Worm (Caenorhabditis elegans) whole organism, young adult: ENCODE data around the gene vglu-2.

Source experiments
- F23B12.7 ChIP-seq: sonication (generic microtip); optimal IDR thresholded peaks from 2 replicates; lab custom pipeline; 2017; ENCODE audit warnings: missing genetic modification characterization, mild to moderate bottlenecking, missing compliant biosample characterization, antibody characterized with exemption, moderate library complexity; ENCODE audit not compliant: insufficient read depth
- F33H1.4 ChIP-seq: fragments of 200-800 bp; sonication (Bioruptor generic); IDR thresholded peaks from 2 replicates; pipeline ENCODE4 v1.3.6; 2022; ENCODE audit warnings: missing genetic modification reagents, missing genetic modification characterization, missing compliant biosample characterization
- K11D2.4 ChIP-seq: fragments of 200-800 bp; sonication (Bioruptor generic); IDR thresholded peaks from 2 replicates; pipeline ENCODE4 v1.3.6; 2022; ENCODE audit warnings: missing genetic modification reagents, missing genetic modification characterization, missing compliant biosample characterization
- T07F8.4 ChIP-seq: sonication (generic microtip); optimal IDR thresholded peaks from 2 replicates; lab custom pipeline; 2016; ENCODE audit warnings: mild to moderate bottlenecking, missing genetic modification characterization, moderate library complexity, missing compliant biosample characterization
- Y53G8AR.9 ChIP-seq: fragments of 200-800 bp; sonication (Bioruptor generic); conservative IDR thresholded peaks from 2 replicates; pipeline ENCODE4 v1.3.6; 2022; ENCODE audit warnings: missing genetic modification reagents, missing genetic modification characterization, missing compliant biosample characterization
- Y56A3A.18 ChIP-seq: fragments of 200-800 bp; sonication (Bioruptor generic); IDR thresholded peaks from 2 replicates; pipeline ENCODE4 v1.3.6; 2022; ENCODE audit warnings: missing genetic modification reagents, missing genetic modification characterization, missing compliant biosample characterization
- akir-1 ChIP-seq: fragments of 200-800 bp; sonication (Bioruptor generic); optimal IDR thresholded peaks from 2 replicates; lab custom pipeline; 2018; ENCODE audit warnings: mild to moderate bottlenecking, missing genetic modification characterization, moderate library complexity, missing compliant biosample characterization
- ama-1 ChIP-seq, 3 experiments: fragments of 150-350 bp in 1 of 3; sonication (generic microtip) in 2 of 3; optimal IDR thresholded peaks; 2 replicates each; lab custom pipeline; 2014 to 2018; ENCODE audit warnings: missing biosample characterization in 2 of 3, missing genetic modification characterization in 2 of 3, missing genetic modification reagents in 2 of 3
- dox-1 ChIP-seq: fragments of 200-800 bp; sonication (Bioruptor generic); IDR thresholded peaks from 2 replicates; pipeline ENCODE4 v1.3.6; 2022; ENCODE audit warnings: missing genetic modification reagents, missing genetic modification characterization, missing compliant biosample characterization
- dpff-1 ChIP-seq: sonication (generic microtip); optimal IDR thresholded peaks from 2 replicates; lab custom pipeline; 2017; ENCODE audit warnings: mild to moderate bottlenecking, missing genetic modification characterization, missing compliant biosample characterization
- dpl-1 ChIP-seq: fragments of 150-350 bp; optimal IDR thresholded peaks from 2 replicates; lab custom pipeline; 2014; ENCODE audit warnings: missing biosample characterization, missing genetic modification reagents, missing genetic modification characterization
- efl-1 ChIP-seq: fragments of 150-350 bp; optimal IDR thresholded peaks from 2 replicates; lab custom pipeline; 2014; ENCODE audit warnings: missing biosample characterization, missing genetic modification reagents, missing genetic modification characterization
- egrh-3 ChIP-seq: fragments of 200-800 bp; sonication (Bioruptor generic); IDR thresholded peaks from 2 replicates; pipeline ENCODE4 v1.3.6; 2022; ENCODE audit warnings: missing genetic modification reagents, missing genetic modification characterization, missing compliant biosample characterization
- gei-17 ChIP-seq: fragments of 200-800 bp; sonication (Bioruptor generic); optimal IDR thresholded peaks from 2 replicates; lab custom pipeline; 2018; ENCODE audit warnings: mild to moderate bottlenecking, missing genetic modification characterization, missing compliant biosample characterization
- hlh-12 ChIP-seq: sonication (generic microtip); optimal IDR thresholded peaks from 2 replicates; lab custom pipeline; 2016; ENCODE audit warnings: missing genetic modification characterization, missing compliant biosample characterization
- hlh-26 ChIP-seq: fragments of 200-800 bp; sonication (Bioruptor generic); conservative IDR thresholded peaks from 2 replicates; pipeline ENCODE4 v1.3.6; 2022; ENCODE audit warnings: missing genetic modification reagents, missing genetic modification characterization, missing compliant biosample characterization
- lin-26 ChIP-seq: fragments of 200-800 bp; sonication (Bioruptor generic); IDR thresholded peaks from 2 replicates; pipeline ENCODE4 v1.3.6; 2022; ENCODE audit warnings: missing genetic modification reagents, missing genetic modification characterization, missing compliant biosample characterization
- lin-35 ChIP-seq, 3 experiments: fragments of 150-350 bp in 2 of 3; sonication (generic microtip) in 1 of 3; optimal IDR thresholded peaks; 2 replicates each; lab custom pipeline; 2014 to 2018; ENCODE audit warnings: missing biosample characterization in 3 of 3, missing genetic modification characterization in 3 of 3, missing genetic modification reagents in 3 of 3
- lin-54 ChIP-seq: fragments of 200-800 bp; sonication (Bioruptor generic); optimal IDR thresholded peaks from 2 replicates; lab custom pipeline; 2018; ENCODE audit warnings: mild to moderate bottlenecking, missing genetic modification characterization, missing compliant biosample characterization
- madf-3 ChIP-seq: fragments of 200-800 bp; sonication (Bioruptor generic); IDR thresholded peaks from 2 replicates; pipeline ENCODE4 v1.3.6; 2022; ENCODE audit warnings: missing genetic modification reagents, missing genetic modification characterization, missing compliant biosample characterization
- mcd-1 ChIP-seq: fragments of 200-800 bp; sonication (Bioruptor generic); IDR thresholded peaks from 2 replicates; pipeline ENCODE4 v1.3.6; 2022; ENCODE audit warnings: missing genetic modification reagents, missing genetic modification characterization, missing compliant biosample characterization
- mel-28 ChIP-seq: sonication (generic microtip); optimal IDR thresholded peaks from 2 replicates; lab custom pipeline; 2016; ENCODE audit warnings: borderline replicate concordance, mild to moderate bottlenecking, missing genetic modification characterization, missing compliant biosample characterization
- nfya-1 ChIP-seq: sonication (generic microtip); optimal IDR thresholded peaks from 2 replicates; lab custom pipeline; 2017; ENCODE audit warnings: antibody characterized with exemption, missing compliant biosample characterization, missing genetic modification characterization, borderline replicate concordance; ENCODE audit not compliant: insufficient read depth
- nfya-2 ChIP-seq: fragments of 200-800 bp; sonication (Bioruptor generic); IDR thresholded peaks from 2 replicates; pipeline ENCODE4 v1.3.6; 2022; ENCODE audit warnings: missing genetic modification reagents, missing genetic modification characterization, missing compliant biosample characterization
- repo-1 ChIP-seq: sonication (generic microtip); optimal IDR thresholded peaks from 2 replicates; lab custom pipeline; 2017; ENCODE audit warnings: mild to moderate bottlenecking, missing genetic modification characterization, missing compliant biosample characterization
- sdz-38 ChIP-seq: sonication (generic microtip); optimal IDR thresholded peaks from 2 replicates; lab custom pipeline; 2016; ENCODE audit warnings: missing genotype, missing genetic modification characterization, missing compliant biosample characterization
- snpc-4 ChIP-seq, 5 experiments: fragments of 150-350 bp in 1 of 5; sonication (generic microtip) in 4 of 5; optimal IDR thresholded peaks; 2 replicates each; lab custom pipeline; 2014 to 2018; ENCODE audit warnings: missing genetic modification characterization in 5 of 5, missing biosample characterization in 3 of 5, antibody characterized with exemption in 2 of 5, mild to moderate bottlenecking in 2 of 5, missing compliant biosample characterization in 2 of 5, missing genotype in 2 of 5, moderate library complexity in 2 of 5, missing genetic modification reagents in 1 of 5
- zfh-2 ChIP-seq: fragments of 200-800 bp; sonication (Bioruptor generic); conservative IDR thresholded peaks from 2 replicates; pipeline ENCODE4 v1.3.6; 2022; ENCODE audit warnings: missing genetic modification reagents, missing genetic modification characterization, missing compliant biosample characterization
- zim-3 ChIP-seq: sonication (generic microtip); optimal IDR thresholded peaks from 2 replicates; lab custom pipeline; 2017; ENCODE audit warnings: mild to moderate bottlenecking, missing genetic modification characterization, moderate library complexity, missing compliant biosample characterization
- ztf-18 ChIP-seq: sonication (generic microtip); optimal IDR thresholded peaks from 2 replicates; lab custom pipeline; 2016; ENCODE audit warnings: missing genotype, mild to moderate bottlenecking, missing genetic modification characterization, missing compliant biosample characterization

The vglu-2 gene

DNA sequence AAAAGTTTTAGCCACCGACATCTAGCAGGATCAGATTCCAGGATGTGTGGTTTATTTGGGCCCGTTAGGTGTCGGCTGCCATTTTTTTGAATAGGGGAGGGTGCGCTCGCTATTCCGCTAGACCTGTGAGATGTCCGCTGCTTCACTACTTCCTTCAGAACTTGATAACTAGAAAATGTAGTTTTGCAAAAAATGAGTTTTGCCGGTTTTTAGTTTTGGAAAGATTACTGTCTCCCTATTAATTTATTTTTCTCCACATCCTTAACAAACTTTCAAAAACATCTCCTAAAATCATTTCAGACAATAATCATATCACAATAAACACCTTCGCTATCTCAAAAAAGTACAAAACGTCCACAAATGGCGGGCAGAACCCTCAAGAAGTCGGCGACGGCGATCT, at the start of gene vglu-2:
Gene vglu-2, plus strand, starts transcription at position 301 of the 400 bp plus-strand sequence.
- no peak for TF ChIP-seq akir-1 (GFP tag; lab: Kevin White, UChicago)
- no peak for TF ChIP-seq snpc-4 (GFP tag; optimal IDR thresholded peaks at IDR 0.05; lab: Kevin White, UChicago)
- TF ChIP-seq snpc-4 (tag; optimal IDR thresholded peaks at IDR 0.05; lab: Kevin White, UChicago), result peak in 2 of 4 experiments; percentile 29 to 56
- TF ChIP-seq hlh-12 (tag; lab: Kevin White, UChicago), result no peak

DNA sequence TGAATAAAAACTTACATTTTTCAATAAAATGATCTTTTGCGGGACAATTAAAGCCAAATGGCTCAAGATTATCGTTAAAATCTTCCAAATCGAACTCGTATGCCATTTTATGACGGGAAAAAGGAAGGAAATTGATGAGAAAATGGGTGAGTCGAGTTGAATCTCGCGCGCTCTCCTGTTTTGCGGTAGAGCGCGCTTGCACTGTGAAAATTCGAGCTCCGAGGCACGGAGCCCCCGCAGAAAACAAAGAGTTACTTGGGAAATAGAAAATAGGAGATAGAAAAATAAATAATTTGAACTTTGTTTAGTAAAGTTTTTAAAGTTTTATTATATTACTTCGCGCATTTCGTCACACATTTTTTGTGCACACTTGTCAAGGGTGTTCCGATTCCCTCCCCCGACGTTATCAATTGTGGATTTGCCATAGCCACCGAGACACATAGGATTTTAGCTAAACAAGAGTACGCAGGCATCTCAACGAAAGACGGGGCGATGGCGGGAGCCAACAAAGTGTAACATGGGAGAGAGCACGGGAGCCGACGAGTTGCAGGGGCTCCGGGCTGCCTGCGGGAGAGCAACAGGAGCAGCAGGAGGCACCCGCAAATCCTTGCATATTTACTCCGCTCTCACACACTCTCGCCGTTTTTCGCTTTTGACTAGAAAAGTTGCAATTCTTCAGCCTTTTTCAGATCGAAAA, 46.3 kb upstream of the vglu-2 start, which contains the start of the genes div-1 and cor-1:
Gene div-1, minus strand, starts transcription at position 119 of the 697 bp plus-strand sequence.
Gene cor-1, plus strand, starts transcription at position 671 of the 697 bp plus-strand sequence.
- TF ChIP-seq madf-3 (GFP tag; lab: Robert Waterston, UW) (no peak), lin-54 (GFP tag; lab: Kevin White, UChicago) (peak; percentile 52), zfh-2 (GFP tag; lab: Robert Waterston, UW) (peak; percentile 83), dox-1 (GFP tag; lab: Robert Waterston, UW) (0 out of 2 replicates have a peak, but pooled peaks have one; percentile 9), dpff-1 (tag; lab: Kevin White, UChicago) (no peak), sdz-38 (tag; lab: Kevin White, UChicago) (no peak), lin-35 (GFP tag; optimal IDR thresholded peaks at IDR 0.05; lab: Kevin White, UChicago) (peak in 1 of 3 experiments; percentile 36), ztf-18 (tag; lab: Kevin White, UChicago) (peak; percentile 5), F23B12.7 (no peak), efl-1 (GFP tag; lab: Kevin White, UChicago) (peak; percentile 47), mcd-1 (GFP tag; lab: Robert Waterston, UW) (peak; percentile 93), gei-17 (GFP tag; lab: Kevin White, UChicago) (no peak), egrh-3 (GFP tag; lab: Robert Waterston, UW) (peak; percentile 29; the same call in 1 of the 2 replicates), dpl-1 (GFP tag; lab: Kevin White, UChicago) (peak; percentile 31)

DNA sequence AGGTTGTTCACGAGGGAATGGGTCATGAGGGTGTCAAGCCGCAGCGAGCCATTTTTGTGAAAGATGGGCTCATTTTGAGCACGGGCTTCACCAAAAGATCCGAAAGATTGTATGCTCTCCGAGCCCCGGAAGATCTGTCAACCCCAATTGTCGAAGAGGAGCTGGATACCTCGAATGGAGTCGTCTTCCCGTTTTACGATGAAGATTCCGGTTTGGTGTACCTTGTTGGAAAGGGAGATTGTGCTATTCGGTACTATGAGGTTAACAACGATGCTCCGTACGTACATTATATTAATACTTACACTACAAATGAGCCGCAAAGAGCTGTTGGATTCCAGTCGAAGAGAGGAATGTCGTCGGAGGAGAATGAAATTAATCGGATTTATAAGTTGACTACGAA, 43.8 kb upstream of the vglu-2 start:
- TF ChIP-seq mel-28 (no peak), hlh-26 (no peak), T07F8.4 (no peak), zim-3 (tag; lab: Kevin White, UChicago) (no peak), mcd-1 (GFP tag; lab: Robert Waterston, UW) (no peak), lin-26 (GFP tag; lab: Robert Waterston, UW) (no peak), ama-1 (optimal IDR thresholded peaks at IDR 0.05; lab: Kevin White, UChicago) (no peak), ama-1 (GFP tag; optimal IDR thresholded peaks at IDR 0.05; lab: Kevin White, UChicago) (no peak), repo-1 (tag; lab: Kevin White, UChicago) (no peak), nfya-1 (tag; lab: Kevin White, UChicago) (no peak), F33H1.4 (GFP tag; lab: Robert Waterston, UW) (no peak), nfya-2 (no peak), K11D2.4 (GFP tag; lab: Robert Waterston, UW) (no peak), Y53G8AR.9 (GFP tag; lab: Robert Waterston, UW) (no peak), Y56A3A.18 (GFP tag; lab: Robert Waterston, UW) (no peak)

DNA sequence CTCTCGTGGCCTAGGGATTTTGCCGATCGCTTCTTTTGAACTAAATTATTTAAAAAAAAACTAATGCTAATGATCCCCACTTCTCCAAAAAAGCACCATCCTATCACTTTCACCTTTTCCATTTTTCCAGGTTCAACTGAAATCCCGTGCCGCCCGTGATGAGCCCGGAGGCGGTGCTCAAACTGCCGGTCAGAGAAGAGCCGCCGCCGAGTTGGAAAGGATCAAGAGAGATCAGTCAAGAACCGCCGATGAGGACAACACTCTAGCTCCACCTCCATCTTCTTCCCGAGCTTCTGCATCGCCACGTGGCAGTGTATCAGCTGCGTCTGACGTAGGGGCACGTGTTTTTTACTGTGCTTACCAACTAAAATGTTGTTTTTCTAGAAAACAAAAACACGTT, 41.6 kb upstream of the vglu-2 start:
- TF ChIP-seq lin-35 (GFP tag; optimal IDR thresholded peaks at IDR 0.05; lab: Kevin White, UChicago), result no peak
- peak; percentile 26; the same call in 1 of the 2 replicates for TF ChIP-seq egrh-3 (GFP tag; lab: Robert Waterston, UW)
- TF ChIP-seq zfh-2 (GFP tag; lab: Robert Waterston, UW), result peak; percentile 63
- TF ChIP-seq, all 124 proteins: peak for 2
